1 fruit fly cellular context compared by ENCODE assay signal in the genomic region with DNA sequence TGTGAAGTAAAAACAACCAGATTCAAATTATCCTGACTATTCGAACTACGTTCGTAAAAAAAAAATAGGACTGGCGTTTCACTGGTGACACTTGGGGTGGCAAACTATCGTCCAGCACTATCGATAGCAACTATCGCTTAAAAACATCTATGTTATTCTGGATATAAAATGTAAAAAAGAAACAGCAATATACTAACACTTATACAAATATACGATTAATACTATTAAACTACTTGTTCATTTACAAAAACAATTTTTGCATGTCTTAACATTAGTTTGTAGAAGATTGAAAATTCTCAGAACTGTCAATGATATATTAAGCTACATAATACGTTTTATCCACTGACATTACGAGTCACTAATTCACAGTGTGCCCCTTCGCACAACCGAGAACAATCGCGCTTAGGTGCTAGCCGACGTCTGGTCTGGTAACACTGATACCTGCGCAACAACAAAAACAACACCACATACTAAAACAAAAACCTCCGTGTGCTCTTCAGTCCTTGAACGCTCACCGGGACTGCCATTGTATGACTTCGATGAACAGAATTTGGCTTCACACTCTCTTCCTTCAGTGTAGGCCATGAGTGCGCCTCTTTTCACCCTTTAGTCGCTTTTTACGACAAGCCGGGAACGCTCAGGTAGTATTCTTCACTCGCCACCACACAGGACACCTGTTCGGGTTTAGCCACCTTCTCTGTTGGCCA.
TF ChIP-seq lines count a peak whose summit lies in the region.

Gene CG18259 (minus strand): TSS at position 78 of the 707 bp plus-strand sequence.

TF ChIP-seq in whole organism, embryonic, 481 proteins besides CTCF, POLR2A, EP300 and RAD21 (continued from another document and continues in another):
- TF ChIP-seq CG8359 (GFP tag; optimal IDR thresholded peaks at IDR 0.05; lab: Kevin White, UChicago; ENCODE audit: borderline replicate concordance) (no peak), CG17568 (GFP tag; optimal IDR thresholded peaks at IDR 0.05; lab: Kevin White, UChicago) (no peak), Scr (GFP tag; IDR thresholded peaks at IDR 0.05; lab: Robert Waterston, UW; ENCODE audit: partially characterized antibody) (peak; percentile 91), CG9932 (GFP tag; IDR thresholded peaks at IDR 0.05; lab: Robert Waterston, UW) (peak; percentile 43), nmo (GFP tag; optimal IDR thresholded peaks at IDR 0.05; lab: Kevin White, UChicago) (peak; percentile 69), MTF-1 (GFP tag; optimal IDR thresholded peaks at IDR 0.05; lab: Kevin White, UChicago; ENCODE audit: borderline replicate concordance) (no peak), sug (tag; optimal IDR thresholded peaks at IDR 0.05; lab: Kevin White, UChicago) (peak; percentile 37), CG14014 (GFP tag; IDR thresholded peaks at IDR 0.05; lab: Robert Waterston, UW) (no peak), CG4730 (GFP tag; IDR thresholded peaks at IDR 0.05; lab: Robert Waterston, UW) (no peak), Hr78 (GFP tag; optimal IDR thresholded peaks at IDR 0.05; lab: Kevin White, UChicago) (peak in 1 of 2 experiments; percentile 18), CG13123 (GFP tag; optimal IDR thresholded peaks at IDR 0.05; lab: Kevin White, UChicago) (no peak), C15 (GFP tag; IDR thresholded peaks at IDR 0.05; lab: Robert Waterston, UW) (no peak), Lpt (GFP tag; optimal IDR thresholded peaks at IDR 0.05; lab: Kevin White, UChicago) (no peak), Elba2 (GFP tag; optimal IDR thresholded peaks at IDR 0.05; lab: Kevin White, UChicago) (no peak), abd-A (tag; optimal IDR thresholded peaks at IDR 0.05; lab: Kevin White, UChicago) (no peak), Sry-β (GFP tag; optimal IDR thresholded peaks at IDR 0.05; lab: Kevin White, UChicago) (no peak), pho (GFP tag; optimal IDR thresholded peaks at IDR 0.05; lab: Kevin White, UChicago) (no peak), CG1832 (GFP tag; optimal IDR thresholded peaks at IDR 0.05; lab: Kevin White, UChicago) (no peak), Sox102F (GFP tag; optimal IDR thresholded peaks at IDR 0.05; lab: Kevin White, UChicago) (no peak), sna (GFP tag; IDR thresholded peaks at IDR 0.05; lab: Robert Waterston, UW; ENCODE audit: partially characterized antibody) (peak; percentile 70; the same call in 1 of the 2 replicates), zfh2 (GFP tag; optimal IDR thresholded peaks at IDR 0.05; lab: Kevin White, UChicago) (no peak), Fer1 (GFP tag; optimal IDR thresholded peaks at IDR 0.05; lab: Kevin White, UChicago) (no peak), CG14710 (tag; optimal IDR thresholded peaks at IDR 0.05; lab: Kevin White, UChicago) (peak; percentile 68), CG8388 (GFP tag; optimal IDR thresholded peaks at IDR 0.05; lab: Kevin White, UChicago) (no peak), Xbp1 (GFP tag; optimal IDR thresholded peaks at IDR 0.05; lab: Kevin White, UChicago) (peak; percentile 6), Doc3 (GFP tag; IDR thresholded peaks at IDR 0.05; lab: Robert Waterston, UW; ENCODE audit: partially characterized antibody) (peak; percentile 67), CG11560 (tag; IDR thresholded peaks at IDR 0.05; lab: Robert Waterston, UW) (no peak), dan (GFP tag; IDR thresholded peaks at IDR 0.05; lab: Robert Waterston, UW) (no peak), gfzf (GFP tag; optimal IDR thresholded peaks at IDR 0.05; lab: Kevin White, UChicago) (peak; percentile 80), mirr (GFP tag; optimal IDR thresholded peaks at IDR 0.05; lab: Kevin White, UChicago) (no peak), aop (GFP tag; IDR thresholded peaks at IDR 0.05; lab: Robert Waterston, UW) (no peak), schlank (tag; optimal IDR thresholded peaks at IDR 0.05; lab: Kevin White, UChicago) (no peak), Nf-YC (tag; optimal IDR thresholded peaks at IDR 0.05; lab: Kevin White, UChicago) (peak; percentile 34), NK7.1 (GFP tag; optimal IDR thresholded peaks at IDR 0.05; lab: Kevin White, UChicago) (no peak), HLH3B (GFP tag; IDR thresholded peaks at IDR 0.05; lab: Robert Waterston, UW) (no peak), sqz (GFP tag; optimal IDR thresholded peaks at IDR 0.05; lab: Kevin White, UChicago) (peak; percentile 59), grau (tag; optimal IDR thresholded peaks at IDR 0.05; lab: Kevin White, UChicago) (peak; percentile 20), CG6272 (GFP tag; IDR thresholded peaks at IDR 0.05; lab: Robert Waterston, UW) (no peak), tap (tag; optimal IDR thresholded peaks at IDR 0.05; lab: Kevin White, UChicago) (no peak), nau (GFP tag; optimal IDR thresholded peaks at IDR 0.05; lab: Kevin White, UChicago) (no peak), zen (tag; optimal IDR thresholded peaks at IDR 0.05; lab: Kevin White, UChicago) (no peak), CG11723 (GFP tag; optimal IDR thresholded peaks at IDR 0.05; lab: Kevin White, UChicago) (no peak), CG2712 (tag; optimal IDR thresholded peaks at IDR 0.05; lab: Kevin White, UChicago) (peak; percentile 28), CG9817 (tag; optimal IDR thresholded peaks at IDR 0.05; lab: Kevin White, UChicago) (peak; percentile 18), CG10321 (GFP tag; IDR thresholded peaks at IDR 0.05; lab: Robert Waterston, UW) (no peak), phol (tag; optimal IDR thresholded peaks at IDR 0.05; lab: Kevin White, UChicago) (peak; percentile 56), CG32767 (GFP tag; IDR thresholded peaks at IDR 0.05; lab: Robert Waterston, UW) (no peak), CG33213 (GFP tag; optimal IDR thresholded peaks at IDR 0.05; lab: Kevin White, UChicago) (peak; percentile 2), ERR (GFP tag; optimal IDR thresholded peaks at IDR 0.05; lab: Kevin White, UChicago) (no peak), CG8281 (tag; optimal IDR thresholded peaks at IDR 0.05; lab: Kevin White, UChicago) (no peak), luna (GFP tag; optimal IDR thresholded peaks at IDR 0.05; lab: Kevin White, UChicago) (no peak), CG17359 (tag; optimal IDR thresholded peaks at IDR 0.05; lab: Kevin White, UChicago) (no peak), CG8478 (optimal IDR thresholded peaks at IDR 0.05; lab: Kevin White, UChicago) (no peak), CG1603 (tag; optimal IDR thresholded peaks at IDR 0.05; lab: Kevin White, UChicago) (peak; percentile 32), CG34224 (GFP tag; IDR thresholded peaks at IDR 0.05; lab: Robert Waterston, UW; ENCODE audit: partially characterized antibody) (peak; percentile 63; the same call in 1 of the 3 replicates), Eip74EF (GFP tag; optimal IDR thresholded peaks at IDR 0.05; lab: Kevin White, UChicago) (peak in 1 of 2 experiments; percentile 18), prd (optimal IDR thresholded peaks at IDR 0.05; lab: Kevin White, UChicago) (no peak), prd (GFP tag; IDR thresholded peaks at IDR 0.05; lab: Robert Waterston, UW) (0 out of 3 replicates have a peak, but pooled peaks have one; percentile 9), Rfx (GFP tag; IDR thresholded peaks at IDR 0.05; lab: Robert Waterston, UW) (0 out of 2 replicates have a peak, but pooled peaks have one; percentile 17), CG10654 (GFP tag; optimal IDR thresholded peaks at IDR 0.05; lab: Kevin White, UChicago) (no peak), CG6854 (GFP tag; optimal IDR thresholded peaks at IDR 0.05; lab: Kevin White, UChicago) (no peak), Lhr (GFP tag; optimal IDR thresholded peaks at IDR 0.05; lab: Kevin White, UChicago) (peak; percentile 63), unc-4 (GFP tag; IDR thresholded peaks at IDR 0.05; lab: Robert Waterston, UW; ENCODE audit: partially characterized antibody) (peak; percentile 80), CG12659 (GFP tag; optimal IDR thresholded peaks at IDR 0.05; lab: Kevin White, UChicago) (peak; percentile 60), CG12155 (GFP tag; optimal IDR thresholded peaks at IDR 0.05; lab: Kevin White, UChicago) (peak; percentile 13), lilli (GFP tag; optimal IDR thresholded peaks at IDR 0.05; lab: Kevin White, UChicago) (peak; percentile 4), CkIIα-i1 (GFP tag; IDR thresholded peaks at IDR 0.05; lab: Robert Waterston, UW) (no peak), knrl (GFP tag; IDR thresholded peaks at IDR 0.05; lab: Robert Waterston, UW; ENCODE audit: partially characterized antibody) (peak; percentile 94), CG32532 (GFP tag; IDR thresholded peaks at IDR 0.05; lab: Robert Waterston, UW) (no peak), CG6765 (GFP tag; optimal IDR thresholded peaks at IDR 0.05; lab: Kevin White, UChicago) (no peak), Sin3A (optimal IDR thresholded peaks at IDR 0.05; lab: Kevin White, UChicago) (peak; percentile 83), btn (GFP tag; optimal IDR thresholded peaks at IDR 0.05; lab: Kevin White, UChicago) (no peak), YL-1 (GFP tag; optimal IDR thresholded peaks at IDR 0.05; lab: Kevin White, UChicago) (peak; percentile 14), CG7271 (tag; optimal IDR thresholded peaks at IDR 0.05; lab: Kevin White, UChicago) (no peak), shn (GFP tag; optimal IDR thresholded peaks at IDR 0.05; lab: Kevin White, UChicago) (no peak), CG10267 (tag; optimal IDR thresholded peaks at IDR 0.05; lab: Kevin White, UChicago) (peak; percentile 20), Dad (GFP tag; optimal IDR thresholded peaks at IDR 0.05; lab: Kevin White, UChicago) (no peak), CG6654 (GFP tag; optimal IDR thresholded peaks at IDR 0.05; lab: Kevin White, UChicago) (no peak), HmgD (GFP tag; optimal IDR thresholded peaks at IDR 0.05; lab: Kevin White, UChicago) (peak; percentile 23), tin (GFP tag; optimal IDR thresholded peaks at IDR 0.05; lab: Kevin White, UChicago) (no peak), inv (GFP tag; IDR thresholded peaks at IDR 0.05; lab: Robert Waterston, UW; ENCODE audit: partially characterized antibody) (peak; percentile 84), Ets97D (GFP tag; optimal IDR thresholded peaks at IDR 0.05; lab: Kevin White, UChicago) (peak; percentile 57), CG4424 (GFP tag; optimal IDR thresholded peaks at IDR 0.05; lab: Kevin White, UChicago) (no peak), odd (GFP tag; optimal IDR thresholded peaks at IDR 0.05; lab: Kevin White, UChicago) (no peak), CG17186 (GFP tag; optimal IDR thresholded peaks at IDR 0.05; lab: Kevin White, UChicago) (peak; percentile 31), Bgb (GFP tag; IDR thresholded peaks at IDR 0.05; lab: Robert Waterston, UW; ENCODE audit: partially characterized antibody) (peak; percentile 77), CG3847 (GFP tag; IDR thresholded peaks at IDR 0.05; lab: Robert Waterston, UW) (peak; percentile 46), CG3995 (GFP tag; optimal IDR thresholded peaks at IDR 0.05; lab: Kevin White, UChicago) (peak; percentile 47), MESR4 (GFP tag; optimal IDR thresholded peaks at IDR 0.05; lab: Kevin White, UChicago) (peak; percentile 54), amos (GFP tag; IDR thresholded peaks at IDR 0.05; lab: Robert Waterston, UW; ENCODE audit: partially characterized antibody) (peak; percentile 82), pros (GFP tag; optimal IDR thresholded peaks at IDR 0.05; lab: Kevin White, UChicago) (no peak), NFAT (GFP tag; IDR thresholded peaks at IDR 0.05; lab: Robert Waterston, UW) (no peak), CG4282 (GFP tag; optimal IDR thresholded peaks at IDR 0.05; lab: Kevin White, UChicago) (no peak), CG9797 (GFP tag; optimal IDR thresholded peaks at IDR 0.05; lab: Kevin White, UChicago) (peak; percentile 76), CG12071 (GFP tag; optimal IDR thresholded peaks at IDR 0.05; lab: Kevin White, UChicago) (no peak), CG12769 (tag; optimal IDR thresholded peaks at IDR 0.05; lab: Kevin White, UChicago) (no peak), Hey (tag; optimal IDR thresholded peaks at IDR 0.05; lab: Kevin White, UChicago) (no peak), twi (tag; optimal IDR thresholded peaks at IDR 0.05; lab: Kevin White, UChicago) (no peak), Sry-δ (GFP tag; optimal IDR thresholded peaks at IDR 0.05; lab: Kevin White, UChicago) (peak; percentile 90), CG15479 (GFP tag; optimal IDR thresholded peaks at IDR 0.05; lab: Kevin White, UChicago) (peak; percentile 9), CG4360 (GFP tag; IDR thresholded peaks at IDR 0.05; lab: Robert Waterston, UW) (peak; percentile 82), CG2129 (GFP tag; IDR thresholded peaks at IDR 0.05; lab: Robert Waterston, UW; ENCODE audit: partially characterized antibody) (peak; percentile 65), crc (GFP tag; optimal IDR thresholded peaks at IDR 0.05; lab: Kevin White, UChicago) (no peak), gro (GFP tag; optimal IDR thresholded peaks at IDR 0.05; lab: Kevin White, UChicago) (no peak), CG11398 (GFP tag; optimal IDR thresholded peaks at IDR 0.05; lab: Kevin White, UChicago) (no peak), B-H1 (GFP tag; IDR thresholded peaks at IDR 0.05; lab: Robert Waterston, UW) (no peak), CG30020 (tag; optimal IDR thresholded peaks at IDR 0.05; lab: Kevin White, UChicago) (peak; percentile 94), lola (GFP tag; optimal IDR thresholded peaks at IDR 0.05; lab: Kevin White, UChicago) (peak in 2 of 3 experiments; percentile 16 to 85), CG17829 (tag; optimal IDR thresholded peaks at IDR 0.05; lab: Kevin White, UChicago) (peak; percentile 17), bcd (GFP tag; optimal IDR thresholded peaks at IDR 0.05; lab: Kevin White, UChicago) (peak; percentile 4), fd96Cb (tag; optimal IDR thresholded peaks at IDR 0.05; lab: Kevin White, UChicago) (no peak), HmgZ (tag; optimal IDR thresholded peaks at IDR 0.05; lab: Kevin White, UChicago) (peak; percentile 29), ara (GFP tag; IDR thresholded peaks at IDR 0.05; lab: Robert Waterston, UW) (no peak), CG12391 (tag; optimal IDR thresholded peaks at IDR 0.05; lab: Kevin White, UChicago) (peak; percentile 35), Abd-B (GFP tag; optimal IDR thresholded peaks at IDR 0.05; lab: Kevin White, UChicago) (peak; percentile 15), gcm (GFP tag; optimal IDR thresholded peaks at IDR 0.05; lab: Kevin White, UChicago) (no peak), CG7357 (GFP tag; IDR thresholded peaks at IDR 0.05; lab: Robert Waterston, UW) (peak; percentile 96), Spps (tag; optimal IDR thresholded peaks at IDR 0.05; lab: Kevin White, UChicago) (no peak), CG13424 (tag; optimal IDR thresholded peaks at IDR 0.05; lab: Kevin White, UChicago) (peak; percentile 10), run (tag; optimal IDR thresholded peaks at IDR 0.05; lab: Kevin White, UChicago) (no peak), chn (GFP tag; optimal IDR thresholded peaks at IDR 0.05; lab: Kevin White, UChicago) (no peak), CG4820 (GFP tag; optimal IDR thresholded peaks at IDR 0.05; lab: Kevin White, UChicago) (no peak), p53 (GFP tag; optimal IDR thresholded peaks at IDR 0.05; lab: Kevin White, UChicago) (no peak), CG14667 (GFP tag; IDR thresholded peaks at IDR 0.05; lab: Robert Waterston, UW) (no peak)
